Worm (Caenorhabditis elegans) whole organism, late embryonic: Measurements from ENCODE around the gene H40L08.2.

ENCODE experiments used
- fkh-6 ChIP-seq: sonication (generic microtip); optimal IDR thresholded peaks from 2 replicates; lab custom pipeline; 2016; ENCODE audit warnings: missing genetic modification characterization, missing compliant biosample characterization
- pqm-1 ChIP-seq: sonication (generic microtip); optimal IDR thresholded peaks from 2 replicates; lab custom pipeline; 2016; ENCODE audit warnings: missing genetic modification characterization, missing compliant biosample characterization

DNA sequence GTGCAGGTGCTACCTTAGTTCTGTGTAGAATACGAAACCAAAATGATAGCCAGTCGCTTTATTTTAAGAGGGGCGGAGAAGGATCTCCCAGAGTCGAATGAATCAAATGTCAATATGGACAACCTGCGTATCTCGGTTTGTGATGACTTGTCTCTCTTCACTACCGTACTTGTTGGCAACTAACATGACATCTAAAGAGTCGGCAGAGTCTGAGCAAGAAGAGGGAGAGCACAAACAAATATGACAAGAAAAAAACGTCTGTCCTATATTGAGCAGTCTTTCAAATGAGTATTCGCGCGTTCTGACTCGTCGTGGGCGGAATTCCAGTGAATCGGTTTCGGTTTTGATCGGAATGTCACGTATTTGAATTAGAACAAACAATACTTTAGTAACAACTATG, 17.4 kb upstream of the H40L08.2 start, which contains the start of gene F09B12.7:
- TF ChIP-seq fkh-6 (tag; lab: Kevin White, UChicago) (no peak), pqm-1 (tag; lab: Kevin White, UChicago) (no peak)
